Fruit fly (Drosophila melanogaster) whole organism, embryonic: ENCODE data around the gene CG11997.

Experiments
- Awh ChIP-seq: fragments of 200-800 bp; sonication (Bioruptor generic); IDR thresholded peaks from 2 replicates; pipeline ENCODE4, ENCODE4 v1.3.6; 2022; ENCODE audit warnings: missing biosample characterization, missing genetic modification characterization
- CG10274 ChIP-seq: fragments of 200-800 bp; sonication (Bioruptor generic); optimal IDR thresholded peaks from 3 replicates; lab custom pipeline; 2017; ENCODE audit warnings: missing biosample characterization, mild to moderate bottlenecking, missing genetic modification characterization
- CG10462 ChIP-seq: fragments of 200-800 bp; sonication (Bioruptor generic); optimal IDR thresholded peaks from 2 replicates; lab custom pipeline; 2016; ENCODE audit warnings: missing biosample characterization, missing genetic modification characterization
- CG12769 ChIP-seq: fragments of 200-800 bp; sonication (Bioruptor generic); optimal IDR thresholded peaks from 2 replicates; lab custom pipeline; 2019; ENCODE audit warnings: missing biosample characterization, mild to moderate bottlenecking, missing genetic modification characterization, moderate library complexity
- CG14014 ChIP-seq: fragments of 200-800 bp; sonication (Bioruptor generic); IDR thresholded peaks from 2 replicates; pipeline ENCODE4 v1.3.6; 2022; ENCODE audit warnings: missing biosample characterization, missing genetic modification characterization
- CG17359 ChIP-seq: fragments of 200-800 bp; sonication (Bioruptor generic); optimal IDR thresholded peaks from 3 replicates; lab custom pipeline; 2018; ENCODE audit warnings: missing biosample characterization, mild to moderate bottlenecking, missing genetic modification characterization, moderate library complexity
- CG1792 ChIP-seq: fragments of 200-800 bp; sonication (Bioruptor generic); optimal IDR thresholded peaks from 2 replicates; lab custom pipeline; 2016; ENCODE audit warnings: missing biosample characterization, missing genetic modification characterization
- CG2120 ChIP-seq: fragments of 200-800 bp; sonication (Bioruptor generic); optimal IDR thresholded peaks from 3 replicates; lab custom pipeline; 2016; ENCODE audit warnings: missing biosample characterization, missing genetic modification characterization
- CG2875 ChIP-seq: fragments of 200-800 bp; sonication (Bioruptor generic); optimal IDR thresholded peaks from 2 replicates; lab custom pipeline; 2017; ENCODE audit warnings: missing biosample characterization, mild to moderate bottlenecking, missing genetic modification characterization, missing genetic modification reagents
- CG42726 ChIP-seq: fragments of 200-800 bp; sonication (Bioruptor generic); IDR thresholded peaks from 2 replicates; pipeline ENCODE4 v1.3.6; 2022; ENCODE audit warnings: missing biosample characterization, missing genetic modification characterization; ENCODE audit not compliant: partially characterized antibody
- CG4328 ChIP-seq: fragments of 200-800 bp; sonication (Bioruptor generic); optimal IDR thresholded peaks from 3 replicates; lab custom pipeline; 2017; ENCODE audit warnings: missing biosample characterization, missing genetic modification reagents, missing genetic modification characterization
- CG43689 ChIP-seq: fragments of 200-800 bp; sonication (Bioruptor generic); IDR thresholded peaks from 2 replicates; pipeline ENCODE4 v1.3.6; 2022; ENCODE audit warnings: missing biosample characterization, missing genetic modification characterization
- CG4617 ChIP-seq: fragments of 200-800 bp; sonication (Bioruptor generic); optimal IDR thresholded peaks from 3 replicates; lab custom pipeline; 2016; ENCODE audit warnings: missing biosample characterization, missing genetic modification characterization, borderline replicate concordance
- CG6683 ChIP-seq: fragments of 200-800 bp; sonication (Bioruptor generic); optimal IDR thresholded peaks from 2 replicates; lab custom pipeline; 2017; ENCODE audit warnings: missing biosample characterization, mild to moderate bottlenecking, missing genetic modification characterization, missing genetic modification reagents
- CG7556 ChIP-seq: fragments of 200-800 bp; sonication (Bioruptor generic); optimal IDR thresholded peaks from 2 replicates; lab custom pipeline; 2017; ENCODE audit warnings: missing biosample characterization, mild to moderate bottlenecking, missing genetic modification characterization
- CG7839 ChIP-seq: fragments of 200-800 bp; sonication (Bioruptor generic); optimal IDR thresholded peaks from 3 replicates; lab custom pipeline; 2018; ENCODE audit warnings: missing biosample characterization, mild to moderate bottlenecking, missing genetic modification characterization, moderate library complexity
- CG7963 ChIP-seq: fragments of 200-800 bp; sonication (Bioruptor generic); IDR thresholded peaks from 3 replicates; pipeline ENCODE4 v1.3.6; 2022; ENCODE audit warnings: missing biosample characterization, missing genetic modification characterization; ENCODE audit not compliant: partially characterized antibody
- CG8290 ChIP-seq, 3 experiments: fragments of 200-800 bp; sonication (Bioruptor generic); optimal IDR thresholded peaks; 2 replicates each; lab custom pipeline; 2016 to 2019; ENCODE audit warnings: missing biosample characterization in 3 of 3, missing genetic modification characterization in 3 of 3, mild to moderate bottlenecking in 2 of 3, moderate library complexity in 1 of 3
- CG8924 ChIP-seq: fragments of 200-800 bp; optimal IDR thresholded peaks from 3 replicates; lab custom pipeline; 2019; ENCODE audit warnings: missing biosample characterization, mild to moderate bottlenecking, missing genetic modification characterization, moderate library complexity
- CG9932 ChIP-seq: fragments of 200-800 bp; sonication (Bioruptor generic); IDR thresholded peaks from 2 replicates; pipeline ENCODE4 v1.3.6; 2022; ENCODE audit warnings: missing biosample characterization, missing genetic modification characterization
- Chrac-16 ChIP-seq: fragments of 200-800 bp; sonication (Bioruptor generic); optimal IDR thresholded peaks from 3 replicates; lab custom pipeline; 2016; ENCODE audit warnings: missing biosample characterization, missing genetic modification characterization
- Doc3 ChIP-seq: fragments of 200-800 bp; sonication (Bioruptor generic); IDR thresholded peaks from 3 replicates; pipeline ENCODE4 v1.3.6; 2022; ENCODE audit warnings: missing biosample characterization, missing genetic modification characterization; ENCODE audit not compliant: partially characterized antibody
- E2f1 ChIP-seq: fragments of 200-800 bp; sonication (Bioruptor generic); IDR thresholded peaks from 2 replicates; pipeline ENCODE4 v1.3.6; 2022; ENCODE audit warnings: missing biosample characterization, missing genetic modification characterization
- Elba2 ChIP-seq: fragments of 200-800 bp; sonication (Bioruptor generic); optimal IDR thresholded peaks from 3 replicates; lab custom pipeline; 2016; ENCODE audit warnings: missing biosample characterization, missing genetic modification characterization
- GATAe ChIP-seq: fragments of 200-800 bp; sonication (Bioruptor generic); conservative IDR thresholded peaks from 2 replicates; pipeline ENCODE4 v1.3.6; 2022; ENCODE audit warnings: missing biosample characterization, missing genetic modification characterization
- HHEX ChIP-seq: fragments of 200-800 bp; sonication (Bioruptor generic); optimal IDR thresholded peaks from 3 replicates; lab custom pipeline; 2017; ENCODE audit warnings: missing biosample characterization, mild to moderate bottlenecking, missing genetic modification characterization, missing genetic modification reagents
- HLH3B ChIP-seq: fragments of 200-800 bp; sonication (Bioruptor generic); IDR thresholded peaks from 2 replicates; pipeline ENCODE4 v1.3.6; 2022; ENCODE audit warnings: missing biosample characterization, missing genetic modification characterization
- HLH54F ChIP-seq: fragments of 200-800 bp; sonication (Bioruptor generic); optimal IDR thresholded peaks from 3 replicates; lab custom pipeline; 2016; ENCODE audit warnings: missing biosample characterization, missing genetic modification characterization
- Hey ChIP-seq: fragments of 200-800 bp; sonication (Bioruptor generic); optimal IDR thresholded peaks from 3 replicates; lab custom pipeline; 2018; ENCODE audit warnings: missing biosample characterization, mild to moderate bottlenecking, missing genetic modification characterization
- MBD-R2 ChIP-seq: fragments of 200-800 bp; sonication (Bioruptor generic); IDR thresholded peaks from 2 replicates; pipeline ENCODE4 v1.3.6; 2022; ENCODE audit warnings: missing biosample characterization, missing genetic modification characterization
- MESR4 ChIP-seq: fragments of 200-800 bp; sonication (Bioruptor generic); optimal IDR thresholded peaks from 2 replicates; lab custom pipeline; 2018; ENCODE audit warnings: missing biosample characterization, mild to moderate bottlenecking, missing genetic modification characterization, moderate library complexity
- Rfx ChIP-seq: fragments of 200-800 bp; sonication (Bioruptor generic); IDR thresholded peaks from 2 replicates; pipeline ENCODE4 v1.3.6; 2022; ENCODE audit warnings: missing biosample characterization, missing genetic modification characterization
- Side ChIP-seq: fragments of 200-800 bp; sonication (Bioruptor generic); optimal IDR thresholded peaks from 2 replicates; lab custom pipeline; 2016; ENCODE audit warnings: missing biosample characterization, missing genetic modification characterization
- Sry-β ChIP-seq: fragments of 200-800 bp; sonication (Bioruptor generic); optimal IDR thresholded peaks from 2 replicates; lab custom pipeline; 2018; ENCODE audit warnings: missing biosample characterization, mild to moderate bottlenecking, missing genetic modification characterization, moderate library complexity
- amos ChIP-seq: fragments of 200-800 bp; sonication (Bioruptor generic); IDR thresholded peaks from 2 replicates; pipeline ENCODE4 v1.3.6; 2022; ENCODE audit warnings: missing biosample characterization, missing genetic modification characterization; ENCODE audit not compliant: partially characterized antibody
- ash1 ChIP-seq: fragments of 200-800 bp; sonication (Bioruptor generic); optimal IDR thresholded peaks from 2 replicates; lab custom pipeline; 2018; ENCODE audit warnings: missing biosample characterization, mild to moderate bottlenecking, missing genetic modification characterization
- croc ChIP-seq: fragments of 200-800 bp; sonication (Bioruptor generic); conservative IDR thresholded peaks from 3 replicates; pipeline ENCODE4 v1.3.6; 2022; ENCODE audit warnings: missing biosample characterization, missing genetic modification characterization
- cwo ChIP-seq: fragments of 200-800 bp; sonication (Bioruptor generic); optimal IDR thresholded peaks from 3 replicates; lab custom pipeline; 2017; ENCODE audit warnings: missing biosample characterization, missing genetic modification characterization, mild to moderate bottlenecking, moderate library complexity, missing genetic modification reagents
- gfzf ChIP-seq: fragments of 200-800 bp; sonication (Bioruptor generic); optimal IDR thresholded peaks from 2 replicates; lab custom pipeline; 2016; ENCODE audit warnings: missing biosample characterization, mild to moderate bottlenecking, missing genetic modification characterization, moderate library complexity
- her ChIP-seq: fragments of 200-800 bp; sonication (Bioruptor generic); optimal IDR thresholded peaks from 2 replicates; lab custom pipeline; 2016; ENCODE audit warnings: missing biosample characterization, missing genetic modification characterization
- lab ChIP-seq: fragments of 200-800 bp; sonication (Bioruptor generic); optimal IDR thresholded peaks from 3 replicates; lab custom pipeline; 2017; ENCODE audit warnings: missing biosample characterization, missing genetic modification characterization, mild to moderate bottlenecking, moderate library complexity, missing genetic modification reagents
- lilli ChIP-seq: fragments of 200-800 bp; sonication (Bioruptor generic); optimal IDR thresholded peaks from 3 replicates; lab custom pipeline; 2016; ENCODE audit warnings: missing biosample characterization, missing genetic modification characterization
- onecut ChIP-seq: fragments of 200-800 bp; sonication (Bioruptor generic); IDR thresholded peaks from 2 replicates; pipeline ENCODE4 v1.3.6; 2022; ENCODE audit warnings: missing biosample characterization, missing genetic modification characterization
- salm ChIP-seq: fragments of 200-800 bp; sonication (Bioruptor generic); optimal IDR thresholded peaks from 2 replicates; lab custom pipeline; 2018; ENCODE audit warnings: missing biosample characterization, mild to moderate bottlenecking, missing genetic modification characterization
- slbo ChIP-seq: fragments of 200-800 bp; sonication (Bioruptor generic); IDR thresholded peaks from 2 replicates; pipeline ENCODE4 v1.3.6; 2022; ENCODE audit warnings: missing biosample characterization, missing genetic modification characterization
- stwl ChIP-seq: fragments of 200-800 bp; sonication (Bioruptor generic); optimal IDR thresholded peaks from 3 replicates; lab custom pipeline; 2018; ENCODE audit warnings: missing biosample characterization, mild to moderate bottlenecking, missing genetic modification characterization, moderate library complexity
- tup ChIP-seq: fragments of 200-800 bp; sonication (Bioruptor generic); optimal IDR thresholded peaks from 2 replicates; lab custom pipeline; 2016; ENCODE audit warnings: missing biosample characterization, mild to moderate bottlenecking, missing genetic modification characterization, moderate library complexity
- vnd ChIP-seq: fragments of 200-800 bp; sonication (Bioruptor generic); IDR thresholded peaks from 3 replicates; pipeline ENCODE4 v1.3.6; 2022; ENCODE audit warnings: missing biosample characterization, missing genetic modification characterization; ENCODE audit not compliant: partially characterized antibody
- wdn ChIP-seq: fragments of 200-800 bp; sonication (Bioruptor generic); IDR thresholded peaks from 2 replicates; pipeline ENCODE4 v1.3.6; 2022; ENCODE audit warnings: missing biosample characterization, missing genetic modification characterization

CG11997 gene

dm6 chr3R:9226701-9227313 is 49.5 kb downstream of the CG11997 start (continued):
- peak; percentile 20; the same call in 1 of the 2 replicates for TF ChIP-seq CG14014 (GFP tag; lab: Robert Waterston, UW)
- TF ChIP-seq CG7839 (tag; lab: Kevin White, UChicago): no peak
- TF ChIP-seq CG7556 (GFP tag; lab: Kevin White, UChicago): no peak
- no peak for TF ChIP-seq CG6683 (GFP tag; lab: Kevin White, UChicago)
- no peak for TF ChIP-seq ash1
- TF ChIP-seq Sry-β (GFP tag; lab: Kevin White, UChicago): no peak
- TF ChIP-seq CG4328 (GFP tag; lab: Kevin White, UChicago): no peak
- peak; percentile 85 for TF ChIP-seq CG12769 (tag; lab: Kevin White, UChicago)
- no peak for TF ChIP-seq CG10274 (GFP tag; lab: Kevin White, UChicago)
- no peak for TF ChIP-seq onecut (GFP tag; lab: Robert Waterston, UW)
- TF ChIP-seq CG2120 (GFP tag; lab: Kevin White, UChicago): no peak
- TF ChIP-seq MBD-R2: no peak
- TF ChIP-seq Awh (GFP tag; lab: Robert Waterston, UW): peak; percentile 96
- TF ChIP-seq amos: peak; percentile 28; the same call in 1 of the 2 replicates
- TF ChIP-seq E2f1 (GFP tag; lab: Robert Waterston, UW): no peak
- no peak for TF ChIP-seq lilli (GFP tag; lab: Kevin White, UChicago)
- no peak for TF ChIP-seq MESR4
- no peak for TF ChIP-seq CG42726 (GFP tag; lab: Robert Waterston, UW)
- TF ChIP-seq CG43689: no peak
- no peak for TF ChIP-seq CG8290 (GFP tag; optimal IDR thresholded peaks at IDR 0.05; lab: Kevin White, UChicago)
- peak in 1 of 2 experiments; percentile 31 for TF ChIP-seq CG8290 (tag; optimal IDR thresholded peaks at IDR 0.05; lab: Kevin White, UChicago)
- TF ChIP-seq tup (GFP tag; lab: Kevin White, UChicago): no peak
- TF ChIP-seq CG9932 (GFP tag; lab: Robert Waterston, UW): no peak
- TF ChIP-seq lab: no peak
- TF ChIP-seq GATAe (GFP tag; lab: Robert Waterston, UW): no peak
- TF ChIP-seq CG1792 (GFP tag; lab: Kevin White, UChicago): no peak
- peak; percentile 1 for TF ChIP-seq Side
- no peak for TF ChIP-seq Chrac-16
- no peak for TF ChIP-seq CG7963 (GFP tag; lab: Robert Waterston, UW)
- TF ChIP-seq Elba2 (GFP tag; lab: Kevin White, UChicago): no peak
- no peak for TF ChIP-seq gfzf (GFP tag; lab: Kevin White, UChicago)
- TF ChIP-seq Hey: peak; percentile 60
- no peak for TF ChIP-seq CG10462 (GFP tag; lab: Kevin White, UChicago)
- no peak for TF ChIP-seq HLH3B (GFP tag; lab: Robert Waterston, UW)
- no peak for TF ChIP-seq her (GFP tag; lab: Kevin White, UChicago)
- peak; percentile 99 for TF ChIP-seq cwo (GFP tag; lab: Kevin White, UChicago)
- no peak for TF ChIP-seq CG8924 (tag; lab: Kevin White, UChicago)
- no peak for TF ChIP-seq vnd (GFP tag; lab: Robert Waterston, UW)
- TF ChIP-seq croc (GFP tag; lab: Robert Waterston, UW): no peak
- TF ChIP-seq HLH54F (GFP tag; lab: Kevin White, UChicago): no peak
- no peak for TF ChIP-seq wdn (GFP tag; lab: Robert Waterston, UW)
- no peak for TF ChIP-seq stwl (tag; lab: Kevin White, UChicago)
- TF ChIP-seq CG4617: no peak
- peak; percentile 41; the same call in 1 of the 3 replicates for TF ChIP-seq Doc3
- no peak for TF ChIP-seq salm (tag; lab: Kevin White, UChicago)
- TF ChIP-seq slbo (GFP tag; lab: Robert Waterston, UW): no peak
- no peak; the same call in 1 of the 2 replicates for TF ChIP-seq Rfx (GFP tag; lab: Robert Waterston, UW)
- TF ChIP-seq CG2875 (GFP tag; lab: Kevin White, UChicago): no peak
- TF ChIP-seq HHEX (GFP tag; lab: Kevin White, UChicago): no peak
- no peak for TF ChIP-seq CG17359 (tag; lab: Kevin White, UChicago)
